Fruit fly (Drosophila melanogaster): ENCODE results near the gene CG7720.

The CG7720 gene

dm6 chr3R:18719767-18720341 lies 75.1 kb downstream of the CG7720 start:
- no peak for TF ChIP-seq Neu2 (GFP tag; optimal IDR thresholded peaks at IDR 0.05; ENCODE audit: borderline replicate concordance)
- TF ChIP-seq ttk (GFP tag; IDR thresholded peaks at IDR 0.05) = no peak; the same call in none of the 2 replicates
- TF ChIP-seq MTF-1 (GFP tag; optimal IDR thresholded peaks at IDR 0.05; ENCODE audit: borderline replicate concordance) = peak; percentile 58
- TF ChIP-seq Sry-δ (GFP tag; optimal IDR thresholded peaks at IDR 0.05) = peak; percentile 41
- TF ChIP-seq CG2889 (GFP tag; IDR thresholded peaks at IDR 0.05) = peak; percentile 69; the same call in 2 of the 3 replicates
- peak; percentile 77 for TF ChIP-seq Ssrp (tag; optimal IDR thresholded peaks at IDR 0.05)
- TF ChIP-seq Mes4 (GFP tag; optimal IDR thresholded peaks at IDR 0.05) = peak; percentile 72
- peak; percentile 63 for TF ChIP-seq da (GFP tag; optimal IDR thresholded peaks at IDR 0.05)
- TF ChIP-seq CG11456 (GFP tag; IDR thresholded peaks at IDR 0.05) = peak; percentile 85
- TF ChIP-seq E2f1 (GFP tag; IDR thresholded peaks at IDR 0.05) = peak; percentile 72
- TF ChIP-seq Tbp (GFP tag; optimal IDR thresholded peaks at IDR 0.05) = no peak
- no peak for TF ChIP-seq CG30020 (tag; optimal IDR thresholded peaks at IDR 0.05)
- peak; percentile 94 for TF ChIP-seq CG12769 (tag; optimal IDR thresholded peaks at IDR 0.05)
- peak; percentile 57 for TF ChIP-seq CG18764 (GFP tag; optimal IDR thresholded peaks at IDR 0.05)
- TF ChIP-seq mam (GFP tag; optimal IDR thresholded peaks at IDR 0.05) = peak; percentile 88
- TF ChIP-seq grn (GFP tag; optimal IDR thresholded peaks at IDR 0.05) = peak; percentile 44
- peak; percentile 93 for TF ChIP-seq HmgZ (tag; optimal IDR thresholded peaks at IDR 0.05)
- peak; percentile 84 for TF ChIP-seq CG10366 (GFP tag; IDR thresholded peaks at IDR 0.05)
- TF ChIP-seq Hr3 (GFP tag; optimal IDR thresholded peaks at IDR 0.05) = peak; percentile 75
- peak; percentile 97 for TF ChIP-seq Med (GFP tag)
- peak; percentile 58 for TF ChIP-seq CG11398 (GFP tag; optimal IDR thresholded peaks at IDR 0.05)
- peak; percentile 38; the same call in 1 of the 2 replicates for TF ChIP-seq GATAe (GFP tag; conservative IDR thresholded peaks at IDR 0.05)
- TF ChIP-seq CG12104 (GFP tag; optimal IDR thresholded peaks at IDR 0.05) = peak; percentile 70
- peak; percentile 86 for TF ChIP-seq CG6854 (GFP tag; optimal IDR thresholded peaks at IDR 0.05)
- peak; percentile 89 for TF ChIP-seq gro (GFP tag; optimal IDR thresholded peaks at IDR 0.05)
- peak; percentile 82; the same call in 1 of the 2 replicates for TF ChIP-seq Ada2b (GFP tag; IDR thresholded peaks at IDR 0.05)
- peak; percentile 62 for TF ChIP-seq fd64A (GFP tag; optimal IDR thresholded peaks at IDR 0.05)
- TF ChIP-seq CG11504 (tag; optimal IDR thresholded peaks at IDR 0.05) = peak; percentile 91
- no peak for TF ChIP-seq ac (GFP tag; optimal IDR thresholded peaks at IDR 0.05)
- no peak; the same call in 1 of the 2 replicates for TF ChIP-seq bowl (GFP tag; IDR thresholded peaks at IDR 0.05)
- TF ChIP-seq crol (GFP tag; IDR thresholded peaks at IDR 0.05) = no peak
- TF ChIP-seq en (GFP tag; optimal IDR thresholded peaks at IDR 0.05) = peak; percentile 56
- peak; percentile 84 for TF ChIP-seq CG18476 (GFP tag; optimal IDR thresholded peaks at IDR 0.05)
- TF ChIP-seq Ptx1 (GFP tag; IDR thresholded peaks at IDR 0.05) = peak; percentile 84
- peak; percentile 84 for TF ChIP-seq lmd (GFP tag; IDR thresholded peaks at IDR 0.05)
- TF ChIP-seq CG34422 (GFP tag; IDR thresholded peaks at IDR 0.05) = peak; percentile 76
- TF ChIP-seq Atf3 (GFP tag; optimal IDR thresholded peaks at IDR 0.05) = peak; percentile 47
- TF ChIP-seq tup (GFP tag; optimal IDR thresholded peaks at IDR 0.05) = peak; percentile 59
- no peak for TF ChIP-seq Dfd (GFP tag; optimal IDR thresholded peaks at IDR 0.05)
- no peak for TF ChIP-seq hth (optimal IDR thresholded peaks at IDR 0.05)
- peak; percentile 85 for TF ChIP-seq ranshi (GFP tag; IDR thresholded peaks at IDR 0.05)
- peak; percentile 73 for TF ChIP-seq H2.0 (GFP tag; IDR thresholded peaks at IDR 0.05)
- peak; percentile 58 for TF ChIP-seq jing (GFP tag; optimal IDR thresholded peaks at IDR 0.05)
- TF ChIP-seq ERR (GFP tag; optimal IDR thresholded peaks at IDR 0.05) = peak; percentile 74
- peak; percentile 88 for TF ChIP-seq CG6689 (GFP tag; IDR thresholded peaks at IDR 0.05)
- peak; percentile 64 for TF ChIP-seq Lim3 (GFP tag; IDR thresholded peaks at IDR 0.05)
- peak; percentile 89 for TF ChIP-seq seq (GFP tag; IDR thresholded peaks at IDR 0.05)
- peak; percentile 89 for TF ChIP-seq CG9817 (tag; optimal IDR thresholded peaks at IDR 0.05)
- no peak for TF ChIP-seq CG9797 (GFP tag; optimal IDR thresholded peaks at IDR 0.05)
- TF ChIP-seq lilli (GFP tag; optimal IDR thresholded peaks at IDR 0.05) = peak; percentile 88
- TF ChIP-seq CG17328 (GFP tag; IDR thresholded peaks at IDR 0.05) = peak; percentile 81
- TF ChIP-seq gsb (GFP tag; IDR thresholded peaks at IDR 0.05) = 0 out of 2 replicates have a peak, but pooled peaks have one; percentile 50

All from whole organism, embryonic.